Worm (Caenorhabditis elegans) whole organism, L1 larva: ENCODE data around the gene sid-3.

Source experiments
- C04F5.9 ChIP-seq: sonication (generic microtip); optimal IDR thresholded peaks from 2 replicates; lab custom pipeline; 2016; ENCODE audit warnings: missing genetic modification characterization, missing compliant biosample characterization
- C34B4.2 ChIP-seq: sonication (generic microtip); optimal IDR thresholded peaks from 2 replicates; lab custom pipeline; 2017; ENCODE audit warnings: mild to moderate bottlenecking, missing genetic modification characterization, missing compliant biosample characterization
- Y116A8C.19 ChIP-seq: sonication (generic microtip); optimal IDR thresholded peaks from 2 replicates; lab custom pipeline; 2016; ENCODE audit warnings: missing compliant biosample characterization, missing genetic modification characterization, borderline replicate concordance
- alr-1 ChIP-seq: fragments of 200-800 bp; sonication (Bioruptor generic); optimal IDR thresholded peaks from 2 replicates; lab custom pipeline; 2018; ENCODE audit warnings: borderline replicate concordance, mild to moderate bottlenecking, missing genetic modification characterization, missing compliant biosample characterization
- ama-1 ChIP-seq: fragments of 150-350 bp; optimal IDR thresholded peaks from 2 replicates; lab custom pipeline; 2014
- blmp-1 ChIP-seq: fragments of 150-350 bp; optimal IDR thresholded peaks from 2 replicates; lab custom pipeline; 2014; ENCODE audit warnings: missing biosample characterization, missing genetic modification characterization
- ceh-63 ChIP-seq: fragments of 200-800 bp; sonication (Bioruptor generic); optimal IDR thresholded peaks from 2 replicates; lab custom pipeline; 2018; ENCODE audit warnings: mild to moderate bottlenecking, missing genetic modification characterization, missing compliant biosample characterization
- ceh-82 ChIP-seq, 3 experiments: fragments of 150-350 bp in 1 of 3; sonication (generic microtip) in 2 of 3; optimal IDR thresholded peaks; 2 replicates each; lab custom pipeline; 2014 to 2017; ENCODE audit warnings: missing biosample characterization in 3 of 3, missing genetic modification characterization in 3 of 3
- ces-1 ChIP-seq: fragments of 150-350 bp; optimal IDR thresholded peaks from 2 replicates; lab custom pipeline; 2014; ENCODE audit warnings: missing biosample characterization, missing genetic modification reagents, missing genetic modification characterization
- dsc-1 ChIP-seq: sonication (generic microtip); optimal IDR thresholded peaks from 2 replicates; lab custom pipeline; 2016; ENCODE audit warnings: mild to moderate bottlenecking, missing genetic modification characterization, missing compliant biosample characterization
- efl-1 ChIP-seq, 4 experiments: fragments of 150-350 bp; optimal IDR thresholded peaks in 3 of 4; peaks in 1 of 4; 1 replicate in 1 of 4; 2 replicates in 3 of 4; lab custom pipeline; 2014; ENCODE audit warnings: missing biosample characterization in 2 of 4, missing genetic modification characterization in 2 of 4, missing genetic modification reagents in 2 of 4
- egl-27 ChIP-seq, 2 experiments: fragments of 150-350 bp in 1 of 2; sonication (generic microtip); optimal IDR thresholded peaks; 3 replicates each; lab custom pipeline; 2017 to 2018; ENCODE audit warnings: missing biosample characterization in 2 of 2, missing genetic modification characterization in 2 of 2, missing genetic modification reagents in 2 of 2
- elt-2 ChIP-seq: sonication (generic microtip); optimal IDR thresholded peaks from 2 replicates; lab custom pipeline; 2016; ENCODE audit warnings: missing genetic modification characterization, mild to moderate bottlenecking, inconsistent platforms, missing compliant biosample characterization, missing genetic modification reagents
- fkh-4 ChIP-seq: sonication (generic microtip); optimal IDR thresholded peaks from 2 replicates; lab custom pipeline; 2016; ENCODE audit warnings: missing compliant biosample characterization, missing genetic modification characterization, borderline replicate concordance
- fkh-8 ChIP-seq: sonication (generic microtip); optimal IDR thresholded peaks from 2 replicates; lab custom pipeline; 2016; ENCODE audit warnings: mild to moderate bottlenecking, missing genetic modification characterization, missing compliant biosample characterization
- fos-1 ChIP-seq: fragments of 150-350 bp; optimal IDR thresholded peaks from 2 replicates; lab custom pipeline; 2014; ENCODE audit warnings: missing biosample characterization, missing genetic modification characterization
- hlh-4 ChIP-seq: sonication (generic microtip); optimal IDR thresholded peaks from 2 replicates; lab custom pipeline; 2016; ENCODE audit warnings: mild to moderate bottlenecking, missing genetic modification characterization, missing compliant biosample characterization
- hpl-2 ChIP-seq: fragments of 150-350 bp; optimal IDR thresholded peaks from 2 replicates; lab custom pipeline; 2014; ENCODE audit warnings: missing biosample characterization, missing genetic modification reagents, missing genetic modification characterization
- irx-1 ChIP-seq: sonication (generic microtip); optimal IDR thresholded peaks from 2 replicates; lab custom pipeline; 2016; ENCODE audit warnings: missing genetic modification characterization, missing compliant biosample characterization
- isw-1 ChIP-seq: fragments of 200-800 bp; sonication (Bioruptor generic); IDR thresholded peaks from 2 replicates; pipeline ENCODE4 v1.3.6; 2022; ENCODE audit warnings: missing genetic modification characterization, missing compliant biosample characterization
- jun-1 ChIP-seq: fragments of 150-350 bp; optimal IDR thresholded peaks from 2 replicates; lab custom pipeline; 2014; ENCODE audit warnings: missing biosample characterization, missing genetic modification reagents, missing genetic modification characterization
- lin-13 ChIP-seq: fragments of 150-350 bp; optimal IDR thresholded peaks from 2 replicates; lab custom pipeline; 2014; ENCODE audit warnings: missing biosample characterization, missing genetic modification reagents, missing genetic modification characterization
- lin-14 ChIP-seq: fragments of 200-800 bp; sonication (Bioruptor generic); optimal IDR thresholded peaks from 2 replicates; lab custom pipeline; 2018; ENCODE audit warnings: mild to moderate bottlenecking, missing genetic modification characterization, moderate library complexity, missing compliant biosample characterization
- lin-35 ChIP-seq, 2 experiments: fragments of 150-350 bp; optimal IDR thresholded peaks; 2 replicates each; lab custom pipeline; 2014; ENCODE audit warnings: missing biosample characterization in 2 of 2, missing genetic modification characterization in 2 of 2, missing genetic modification reagents in 2 of 2
- lin-39 ChIP-seq: fragments of 150-350 bp; optimal IDR thresholded peaks from 2 replicates; lab custom pipeline; 2014; ENCODE audit warnings: missing biosample characterization, missing genetic modification reagents, missing genetic modification characterization
- lir-3 ChIP-seq: sonication (generic microtip); optimal IDR thresholded peaks from 2 replicates; lab custom pipeline; 2016; ENCODE audit warnings: mild to moderate bottlenecking, missing genetic modification characterization, moderate library complexity, missing compliant biosample characterization; ENCODE audit not compliant: poor library complexity
- mab-9 ChIP-seq: fragments of 200-800 bp; sonication (Bioruptor generic); IDR thresholded peaks from 2 replicates; pipeline ENCODE4 v1.3.6; 2022; ENCODE audit warnings: missing genetic modification reagents, missing genetic modification characterization, missing compliant biosample characterization
- mdl-1 ChIP-seq, 2 experiments: fragments of 150-350 bp; optimal IDR thresholded peaks; 2 replicates each; lab custom pipeline; 2014 to 2017; ENCODE audit warnings: missing biosample characterization in 2 of 2, missing genetic modification characterization in 2 of 2, inconsistent platforms in 1 of 2
- nhr-11 ChIP-seq: fragments of 150-350 bp; optimal IDR thresholded peaks from 2 replicates; lab custom pipeline; 2014; ENCODE audit warnings: missing biosample characterization, missing genetic modification characterization
- nhr-20 ChIP-seq: sonication (generic microtip); optimal IDR thresholded peaks from 2 replicates; lab custom pipeline; 2016; ENCODE audit warnings: mild to moderate bottlenecking, missing genetic modification characterization, missing compliant biosample characterization
- nhr-237 ChIP-seq: fragments of 150-350 bp; optimal IDR thresholded peaks from 2 replicates; lab custom pipeline; 2014; ENCODE audit warnings: missing biosample characterization, missing genetic modification characterization
- nhr-28 ChIP-seq: fragments of 150-350 bp; optimal IDR thresholded peaks from 2 replicates; lab custom pipeline; 2014; ENCODE audit warnings: missing biosample characterization, missing genetic modification characterization
- nhr-71 ChIP-seq: sonication (generic microtip); optimal IDR thresholded peaks from 2 replicates; lab custom pipeline; 2016; ENCODE audit warnings: mild to moderate bottlenecking, missing genetic modification characterization, moderate library complexity, missing compliant biosample characterization
- nhr-76 ChIP-seq: sonication (generic microtip); optimal IDR thresholded peaks from 2 replicates; lab custom pipeline; 2017; ENCODE audit warnings: missing biosample characterization, missing genetic modification characterization
- nhr-77 ChIP-seq: fragments of 150-350 bp; optimal IDR thresholded peaks from 2 replicates; lab custom pipeline; 2014; ENCODE audit warnings: missing biosample characterization, missing genetic modification characterization
- nhr-85 ChIP-seq: sonication (generic microtip); peaks from one replicate; lab custom pipeline; 2016; ENCODE audit warnings: missing genetic modification characterization, inconsistent platforms, missing compliant biosample characterization
- nhr-90 ChIP-seq: sonication (generic microtip); optimal IDR thresholded peaks from 2 replicates; lab custom pipeline; 2016; ENCODE audit warnings: mild to moderate bottlenecking, missing genetic modification characterization, missing compliant biosample characterization; ENCODE audit not compliant: poor library complexity
- pqm-1 ChIP-seq: sonication (generic microtip); optimal IDR thresholded peaks from 3 replicates; lab custom pipeline; 2017; ENCODE audit warnings: missing biosample characterization, missing genetic modification characterization
- rnt-1 ChIP-seq: sonication (generic microtip); optimal IDR thresholded peaks from 2 replicates; lab custom pipeline; 2016; ENCODE audit warnings: mild to moderate bottlenecking, missing genetic modification characterization, moderate library complexity, missing compliant biosample characterization
- skn-1 ChIP-seq: fragments of 150-350 bp; optimal IDR thresholded peaks from 2 replicates; lab custom pipeline; 2014; ENCODE audit warnings: missing biosample characterization, missing genetic modification characterization
- snu-23 ChIP-seq: sonication (generic microtip); optimal IDR thresholded peaks from 2 replicates; lab custom pipeline; 2016; ENCODE audit warnings: missing genetic modification characterization, missing compliant biosample characterization
- sup-37 ChIP-seq: fragments of 200-800 bp; sonication (Bioruptor generic); optimal IDR thresholded peaks from 2 replicates; lab custom pipeline; 2018; ENCODE audit warnings: mild to moderate bottlenecking, missing genetic modification characterization, missing compliant biosample characterization
- swsn-7 ChIP-seq: sonication (generic microtip); optimal IDR thresholded peaks from 2 replicates; lab custom pipeline; 2016; ENCODE audit warnings: missing genetic modification characterization, missing compliant biosample characterization
- tbx-2 ChIP-seq: sonication (generic microtip); optimal IDR thresholded peaks from 2 replicates; lab custom pipeline; 2016; ENCODE audit warnings: missing genetic modification characterization, missing compliant biosample characterization
- unc-30 ChIP-seq: sonication (generic microtip); optimal IDR thresholded peaks from 2 replicates; lab custom pipeline; 2017; ENCODE audit warnings: missing biosample characterization, missing genetic modification characterization
- unc-86 ChIP-seq: sonication (generic microtip); optimal IDR thresholded peaks from 2 replicates; lab custom pipeline; 2016; ENCODE audit warnings: missing genetic modification characterization, missing compliant biosample characterization
- xbp-1 ChIP-seq: sonication (generic microtip); optimal IDR thresholded peaks from 2 replicates; lab custom pipeline; 2016; ENCODE audit warnings: missing genetic modification characterization, missing compliant biosample characterization
- zag-1 ChIP-seq: fragments of 150-350 bp; optimal IDR thresholded peaks from 2 replicates; lab custom pipeline; 2014; ENCODE audit warnings: missing biosample characterization, missing genetic modification characterization
- zip-4 ChIP-seq: fragments of 200-800 bp; sonication (Bioruptor generic); optimal IDR thresholded peaks from 2 replicates; lab custom pipeline; 2018; ENCODE audit warnings: mild to moderate bottlenecking, missing genetic modification characterization, moderate library complexity, missing compliant biosample characterization
- ztf-11 ChIP-seq, 2 experiments: sonication (generic microtip); optimal IDR thresholded peaks; 2 replicates each; lab custom pipeline; 2016 to 2017; ENCODE audit warnings: missing genetic modification characterization in 2 of 2, missing biosample characterization in 1 of 2, missing compliant biosample characterization in 1 of 2
- ztf-4 ChIP-seq: fragments of 150-350 bp; optimal IDR thresholded peaks from 2 replicates; lab custom pipeline; 2014; ENCODE audit warnings: missing biosample characterization, missing genetic modification characterization

sid-3 gene

ce11 chrX:17181220-17181619 lies 5.0 kb upstream of the sid-3 start (continued):
- peak; percentile 22 for TF ChIP-seq elt-2 (tag; lab: Kevin White, UChicago)
- peak; percentile 68 for TF ChIP-seq nhr-237
- peak; percentile 86 to 89 (median 88) for TF ChIP-seq ceh-82 (tag; optimal IDR thresholded peaks at IDR 0.05; lab: Kevin White, UChicago)
- TF ChIP-seq isw-1 = peak; percentile 4; the same call in 1 of the 2 replicates
- no peak for TF ChIP-seq pqm-1
- no peak for TF ChIP-seq mab-9 (GFP tag; lab: Robert Waterston, UW)
- TF ChIP-seq fkh-8 (tag; lab: Kevin White, UChicago) = peak; percentile 53
- peak; percentile 40 for TF ChIP-seq zip-4 (GFP tag; lab: Kevin White, UChicago)
- TF ChIP-seq fkh-4 (tag; lab: Kevin White, UChicago) = no peak
- no peak for TF ChIP-seq hlh-4
- TF ChIP-seq blmp-1 = peak; percentile 14
- peak; percentile 58 for TF ChIP-seq swsn-7 (tag; lab: Kevin White, UChicago)
- TF ChIP-seq lin-13 (GFP tag; lab: Kevin White, UChicago) = peak; percentile 57
- TF ChIP-seq lin-14 (GFP tag; lab: Kevin White, UChicago) = peak; percentile 81
- peak; percentile 53 to 68 for TF ChIP-seq efl-1 (optimal IDR thresholded peaks at IDR 0.05; lab: Kevin White, UChicago)
- peak; percentile 5 to 40 for TF ChIP-seq efl-1 (GFP tag; optimal IDR thresholded peaks at IDR 0.05 in 1 of 2; lab: Kevin White, UChicago)
- TF ChIP-seq Y116A8C.19 (tag; lab: Kevin White, UChicago) = no peak
- peak; percentile 69 for TF ChIP-seq fos-1 (tag; lab: Kevin White, UChicago)
- TF ChIP-seq skn-1 (tag; lab: Kevin White, UChicago) = peak; percentile 77
- TF ChIP-seq ztf-4 (tag; lab: Kevin White, UChicago) = peak; percentile 8
- peak; percentile 38 for TF ChIP-seq irx-1 (tag; lab: Kevin White, UChicago)
- peak; percentile 86 for TF ChIP-seq snu-23 (GFP tag; lab: Kevin White, UChicago)
- TF ChIP-seq lir-3 (tag; lab: Kevin White, UChicago) = peak; percentile 25
- no peak for TF ChIP-seq C34B4.2 (tag; lab: Kevin White, UChicago)
- TF ChIP-seq jun-1 (tag; lab: Kevin White, UChicago) = peak; percentile 86
- TF ChIP-seq unc-30 (tag; lab: Kevin White, UChicago) = no peak
- peak; percentile 15 for TF ChIP-seq hpl-2
- TF ChIP-seq nhr-77 (tag; lab: Kevin White, UChicago) = peak; percentile 78
- TF ChIP-seq ama-1 (lab: Kevin White, UChicago) = no peak
- TF ChIP-seq mdl-1 (tag; optimal IDR thresholded peaks at IDR 0.05; lab: Kevin White, UChicago) = peak in 1 of 2 experiments; percentile 48
- TF ChIP-seq tbx-2 (tag; lab: Kevin White, UChicago) = peak; percentile 61
- TF ChIP-seq nhr-85 (tag; lab: Kevin White, UChicago) = peak; percentile 65
- TF ChIP-seq xbp-1 (tag; lab: Kevin White, UChicago) = peak; percentile 51
- TF ChIP-seq lin-35 (GFP tag; optimal IDR thresholded peaks at IDR 0.05; lab: Kevin White, UChicago) = peak; percentile 32 to 77
- no peak for TF ChIP-seq sup-37
- TF ChIP-seq rnt-1 = peak; percentile 85

- TF ChIP-seq pqm-1 (no peak), ztf-11 (tag; optimal IDR thresholded peaks at IDR 0.05; lab: Kevin White, UChicago) (no peak), lin-35 (GFP tag; optimal IDR thresholded peaks at IDR 0.05; lab: Kevin White, UChicago) (peak; percentile 29 to 64), elt-2 (tag; lab: Kevin White, UChicago) (no peak), sup-37 (no peak), C04F5.9 (no peak), nhr-20 (tag; lab: Kevin White, UChicago) (peak; percentile 79), ceh-82 (tag; optimal IDR thresholded peaks at IDR 0.05; lab: Kevin White, UChicago) (peak; percentile 71 to 89 (median 86)), alr-1 (tag; lab: Kevin White, UChicago) (no peak), egl-27 (tag; optimal IDR thresholded peaks at IDR 0.05; lab: Kevin White, UChicago) (peak in 1 of 2 experiments; percentile 71), nhr-85 (tag; lab: Kevin White, UChicago) (peak; percentile 59), ztf-4 (tag; lab: Kevin White, UChicago) (no peak), nhr-90 (tag; lab: Kevin White, UChicago) (peak; percentile 18), zip-4 (GFP tag; lab: Kevin White, UChicago) (peak; percentile 75), nhr-11 (tag; lab: Kevin White, UChicago) (peak; percentile 17), rnt-1 (peak; percentile 69), ceh-63 (GFP tag; lab: Kevin White, UChicago) (no peak), nhr-76 (no peak), unc-86 (tag; lab: Kevin White, UChicago) (peak; percentile 24), zag-1 (tag; lab: Kevin White, UChicago) (no peak), nhr-71 (peak; percentile 75), nhr-28 (tag; lab: Kevin White, UChicago) (no peak), lin-39 (tag; lab: Kevin White, UChicago) (no peak), ces-1 (no peak), lir-3 (tag; lab: Kevin White, UChicago) (no peak), dsc-1 (peak; percentile 46)
Observed at ce11 chrX:17184363-17184762, 1.8 kb upstream of the sid-3 start.
